Worm (Caenorhabditis elegans): Measurements from ENCODE around the gene vig-1.

DNA sequence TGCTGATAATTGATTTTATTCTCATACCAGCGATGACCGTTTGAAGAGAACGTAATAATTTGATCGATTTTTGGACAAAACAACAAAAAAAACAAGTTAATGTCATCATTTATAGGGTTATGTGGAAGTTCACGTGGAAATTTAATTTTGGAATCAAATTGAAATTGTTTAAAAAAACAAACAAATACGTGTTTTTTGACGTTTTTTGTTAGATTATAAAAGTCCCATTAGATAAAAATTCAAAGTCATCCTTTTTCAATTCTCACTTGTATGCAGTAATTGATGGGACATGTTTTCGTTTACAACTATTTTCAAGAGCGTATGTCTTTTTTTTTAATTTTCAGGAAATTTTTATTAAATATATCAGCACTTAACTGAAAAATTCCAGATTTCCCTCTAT, 35.3 kb upstream of the vig-1 start, which contains the start of the genes Y57G7A.6 and Y57G7A.3:
- no peak for TF ChIP-seq attf-3 (GFP tag; conservative IDR thresholded peaks at IDR 0.05)
- TF ChIP-seq K12H6.12 (tag; optimal IDR thresholded peaks at IDR 0.05), result no peak
- TF ChIP-seq sea-2 (GFP tag; IDR thresholded peaks at IDR 0.05), result no peak
- no peak for TF ChIP-seq xnd-1 (tag; optimal IDR thresholded peaks at IDR 0.05)
- TF ChIP-seq nhr-90 (tag; optimal IDR thresholded peaks at IDR 0.05), result no peak
- no peak for TF ChIP-seq hsf-1 (GFP tag; IDR thresholded peaks at IDR 0.05)

Data from whole organism, young adult.